Fruit fly (Drosophila melanogaster): Measurements from ENCODE around the gene CG7634.

DNA sequence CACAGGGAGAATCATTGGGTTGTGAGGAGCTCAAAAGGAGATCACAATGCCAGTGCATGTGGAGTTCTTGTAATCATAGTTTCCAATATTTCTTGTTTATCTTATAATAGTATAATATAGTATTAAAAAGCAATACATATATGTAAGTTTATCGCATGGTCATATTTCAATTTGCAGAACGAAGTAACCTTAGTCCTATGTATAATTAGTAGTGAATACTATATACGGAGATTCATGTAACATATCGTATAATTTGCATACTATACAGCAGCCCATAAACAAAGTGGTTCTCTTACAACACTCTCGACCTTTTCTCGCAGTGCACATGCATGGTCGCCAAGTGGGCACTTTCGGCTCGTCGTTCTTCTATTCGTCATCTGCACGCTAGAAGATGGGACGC is 37.0 kb downstream of the CG7634 start:
- TF ChIP-seq usp (GFP tag; optimal IDR thresholded peaks at IDR 0.05) (no peak), EcR (GFP tag; optimal IDR thresholded peaks at IDR 0.05) (no peak), CG8478 (optimal IDR thresholded peaks at IDR 0.05) (no peak)

Data from whole organism.